Worm (Caenorhabditis elegans) whole organism, L2 larva: ENCODE data around the gene hlh-19.

Experiments used
- ZK546.5 ChIP-seq: sonication (generic microtip); optimal IDR thresholded peaks from 2 replicates; lab custom pipeline; 2017; ENCODE audit warnings: missing biosample characterization, missing genetic modification characterization
- blmp-1 ChIP-seq: sonication (generic microtip); optimal IDR thresholded peaks from 2 replicates; lab custom pipeline; 2017; ENCODE audit warnings: missing genetic modification characterization, mild to moderate bottlenecking, missing compliant biosample characterization, antibody characterized with exemption, moderate library complexity; ENCODE audit not compliant: insufficient read depth
- elt-1 ChIP-seq: fragments of 150-350 bp; optimal IDR thresholded peaks from 2 replicates; lab custom pipeline; 2014; ENCODE audit warnings: missing biosample characterization, missing genetic modification characterization
- elt-3 ChIP-seq: sonication (generic microtip); optimal IDR thresholded peaks from 2 replicates; lab custom pipeline; 2017; ENCODE audit warnings: missing biosample characterization, missing genetic modification characterization
- lin-13 ChIP-seq: fragments of 150-350 bp; optimal IDR thresholded peaks from 2 replicates; lab custom pipeline; 2014; ENCODE audit warnings: missing biosample characterization, missing genetic modification reagents, missing genetic modification characterization
- unc-55 ChIP-seq: fragments of 150-350 bp; sonication (generic microtip); optimal IDR thresholded peaks from 3 replicates; lab custom pipeline; 2014; ENCODE audit warnings: missing biosample characterization, missing genetic modification reagents, missing genetic modification characterization

ce11 chrX:528761-529160 lies 28.3 kb downstream of the hlh-19 start:
- TF ChIP-seq blmp-1 (tag; lab: Kevin White, UChicago), result no peak
- TF ChIP-seq elt-3, result no peak
- TF ChIP-seq elt-1 (tag; lab: Kevin White, UChicago), result no peak
- TF ChIP-seq ZK546.5, result no peak
- TF ChIP-seq lin-13 (GFP tag; lab: Kevin White, UChicago), result no peak
- no peak for TF ChIP-seq unc-55
